Worm (Caenorhabditis elegans) whole organism, late embryonic: ENCODE data around the gene sra-27.

ENCODE experiments used
- ceh-45 ChIP-seq: fragments of 200-800 bp; sonication (Bioruptor generic); IDR thresholded peaks from 2 replicates; pipeline ENCODE4 v1.3.6; 2022; ENCODE audit warnings: missing genetic modification reagents, missing genetic modification characterization, missing compliant biosample characterization
- ceh-48 ChIP-seq: sonication (generic microtip); optimal IDR thresholded peaks from 2 replicates; lab custom pipeline; 2016; ENCODE audit warnings: missing genetic modification characterization, inconsistent platforms, missing compliant biosample characterization
- elt-4 ChIP-seq: sonication (generic microtip); optimal IDR thresholded peaks from 2 replicates; lab custom pipeline; 2016; ENCODE audit warnings: missing genetic modification characterization, missing compliant biosample characterization
- fkh-10 ChIP-seq: fragments of 150-350 bp; optimal IDR thresholded peaks from 2 replicates; lab custom pipeline; 2014; ENCODE audit warnings: missing biosample characterization, missing genetic modification reagents, missing genetic modification characterization
- hlh-30 ChIP-seq: sonication (generic microtip); optimal IDR thresholded peaks from 2 replicates; lab custom pipeline; 2017; ENCODE audit warnings: antibody characterized with exemption, missing genetic modification characterization, missing compliant biosample characterization; ENCODE audit not compliant: insufficient read depth
- hlh-6 ChIP-seq: sonication (generic microtip); optimal IDR thresholded peaks from 2 replicates; lab custom pipeline; 2016; ENCODE audit warnings: missing genotype, missing genetic modification characterization, missing compliant biosample characterization
- nfya-1 ChIP-seq: sonication (generic microtip); optimal IDR thresholded peaks from 2 replicates; lab custom pipeline; 2017; ENCODE audit warnings: missing genetic modification characterization, mild to moderate bottlenecking, missing compliant biosample characterization, antibody characterized with exemption, moderate library complexity
- nhr-11 ChIP-seq: fragments of 150-350 bp; optimal IDR thresholded peaks from 2 replicates; lab custom pipeline; 2014; ENCODE audit warnings: missing biosample characterization, missing genetic modification characterization
- pha-4 ChIP-seq: fragments of 150-350 bp; optimal IDR thresholded peaks from 2 replicates; lab custom pipeline; 2018; ENCODE audit warnings: missing biosample characterization, missing genetic modification reagents, missing genetic modification characterization
- pqm-1 ChIP-seq: sonication (generic microtip); optimal IDR thresholded peaks from 2 replicates; lab custom pipeline; 2016; ENCODE audit warnings: missing genetic modification characterization, missing compliant biosample characterization
- sox-4 ChIP-seq: sonication (generic microtip); optimal IDR thresholded peaks from 2 replicates; lab custom pipeline; 2017; ENCODE audit warnings: mild to moderate bottlenecking, missing genetic modification characterization, inconsistent platforms, missing compliant biosample characterization
- tbx-2 ChIP-seq: sonication (generic microtip); optimal IDR thresholded peaks from 2 replicates; lab custom pipeline; 2016; ENCODE audit warnings: missing genetic modification characterization, missing compliant biosample characterization
- unc-42 ChIP-seq: sonication (generic microtip); optimal IDR thresholded peaks from 2 replicates; lab custom pipeline; 2016; ENCODE audit warnings: missing genotype, missing genetic modification characterization, missing compliant biosample characterization

DNA sequence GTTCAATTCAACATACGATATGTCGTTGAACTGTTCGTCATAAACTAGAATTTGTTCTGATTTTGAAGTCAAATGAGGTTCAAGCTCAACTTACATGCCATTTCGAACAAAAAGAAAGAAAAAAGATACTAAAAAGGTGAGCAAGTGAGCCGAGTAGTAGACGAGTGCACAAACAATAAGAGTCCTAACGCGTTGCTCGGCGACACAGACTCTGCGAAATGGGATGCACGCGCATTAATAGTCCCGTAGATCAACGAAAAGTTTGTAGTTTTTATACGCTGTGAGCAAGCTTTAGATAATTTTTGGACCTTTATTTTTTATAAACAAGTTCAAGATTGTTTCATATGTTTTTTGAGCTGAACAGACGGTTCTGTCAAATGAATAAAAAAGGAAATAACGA, 40.2 kb upstream of the sra-27 start, which contains the start of gene C56E6.4:
- no peak for TF ChIP-seq nhr-11 (tag; lab: Kevin White, UChicago)
- no peak for TF ChIP-seq fkh-10 (GFP tag; lab: Kevin White, UChicago)
- no peak for TF ChIP-seq elt-4 (tag; lab: Kevin White, UChicago)
- no peak for TF ChIP-seq unc-42
- TF ChIP-seq ceh-48: no peak
- TF ChIP-seq tbx-2: no peak
- no peak for TF ChIP-seq pqm-1 (tag; lab: Kevin White, UChicago)
- TF ChIP-seq hlh-6 (tag; lab: Kevin White, UChicago): no peak
- TF ChIP-seq pha-4 (tag; lab: Kevin White, UChicago): no peak
- TF ChIP-seq ceh-45: no peak
- TF ChIP-seq hlh-30 (tag; lab: Kevin White, UChicago): no peak
- TF ChIP-seq sox-4 (tag; lab: Kevin White, UChicago): no peak
- no peak for TF ChIP-seq nfya-1 (tag; lab: Kevin White, UChicago)
